Fruit fly (Drosophila melanogaster): Measurements from ENCODE around the gene CG15864.

The CG15864 gene

DNA sequence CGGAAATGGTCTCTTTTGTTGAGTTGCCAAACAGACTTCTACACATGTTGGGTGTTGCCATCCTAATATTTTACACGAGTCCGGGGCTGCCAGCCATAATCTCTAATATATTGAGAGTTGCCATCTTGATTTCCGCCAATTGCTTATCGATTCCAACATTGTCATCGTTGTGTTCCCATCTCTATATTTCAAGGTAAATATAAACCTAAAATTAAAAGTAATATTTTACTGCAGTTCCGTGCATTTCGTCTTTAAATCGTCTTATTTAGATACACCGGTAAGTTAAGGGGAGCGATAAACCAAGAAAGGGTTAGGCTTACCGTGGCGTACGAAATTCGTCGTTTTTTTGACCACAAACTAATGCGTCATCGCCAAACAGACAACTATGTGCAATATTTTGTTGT, 14.9 kb upstream of the CG15864 start, which contains the start of gene PolI (continued):
- TF ChIP-seq Xbp1 (GFP tag; optimal IDR thresholded peaks at IDR 0.05), result peak; percentile 11
- TF ChIP-seq Scr (GFP tag; IDR thresholded peaks at IDR 0.05; ENCODE audit: partially characterized antibody), result peak; percentile 49
- TF ChIP-seq Fer2 (tag; optimal IDR thresholded peaks at IDR 0.05), result no peak
- TF ChIP-seq Pdp1 (GFP tag; optimal IDR thresholded peaks at IDR 0.05), result peak in 1 of 2 experiments; percentile 14
- no peak for TF ChIP-seq CG11696 (GFP tag; IDR thresholded peaks at IDR 0.05)
- no peak for TF ChIP-seq CG9215 (GFP tag; IDR thresholded peaks at IDR 0.05)
- TF ChIP-seq slp2 (GFP tag; optimal IDR thresholded peaks at IDR 0.05), result no peak
- no peak for TF ChIP-seq ro (GFP tag; IDR thresholded peaks at IDR 0.05)
- TF ChIP-seq CG9797 (GFP tag; optimal IDR thresholded peaks at IDR 0.05), result peak; percentile 57
- TF ChIP-seq CG11398 (GFP tag; optimal IDR thresholded peaks at IDR 0.05), result no peak
- no peak for TF ChIP-seq HmgD (GFP tag; optimal IDR thresholded peaks at IDR 0.05)
- peak; percentile 70 for TF ChIP-seq CTCF (GFP tag; optimal IDR thresholded peaks at IDR 0.05)
- TF ChIP-seq CG7928 (GFP tag; optimal IDR thresholded peaks at IDR 0.05), result no peak
- TF ChIP-seq inv (GFP tag; IDR thresholded peaks at IDR 0.05; ENCODE audit: partially characterized antibody), result peak; percentile 20; the same call in 1 of the 2 replicates
- no peak for TF ChIP-seq Deaf1 (tag; optimal IDR thresholded peaks at IDR 0.05)
- TF ChIP-seq Dll (GFP tag; IDR thresholded peaks at IDR 0.05; ENCODE audit: partially characterized antibody), result peak; percentile 58; the same call in 2 of the 4 replicates
- TF ChIP-seq CG7987 (GFP tag; optimal IDR thresholded peaks at IDR 0.05), result peak; percentile 42
- no peak for TF ChIP-seq Dip3 (GFP tag; optimal IDR thresholded peaks at IDR 0.05)
- peak; percentile 65 for TF ChIP-seq CG10267 (tag; optimal IDR thresholded peaks at IDR 0.05)
- TF ChIP-seq CG34376 (GFP tag; optimal IDR thresholded peaks at IDR 0.05), result peak; percentile 8
- no peak for TF ChIP-seq sim (GFP tag; IDR thresholded peaks at IDR 0.05)
- TF ChIP-seq CG17385 (GFP tag; optimal IDR thresholded peaks at IDR 0.05), result no peak
- TF ChIP-seq odd (GFP tag; optimal IDR thresholded peaks at IDR 0.05), result no peak
- TF ChIP-seq CG10274 (GFP tag; optimal IDR thresholded peaks at IDR 0.05), result no peak
- 0 out of 2 replicates have a peak, but pooled peaks have one; percentile 30 for TF ChIP-seq hbn (GFP tag; IDR thresholded peaks at IDR 0.05; ENCODE audit: partially characterized antibody)
- TF ChIP-seq CG42726 (GFP tag; IDR thresholded peaks at IDR 0.05; ENCODE audit: partially characterized antibody), result 0 out of 2 replicates have a peak, but pooled peaks have one; percentile 38
- TF ChIP-seq B-H2 (GFP tag; optimal IDR thresholded peaks at IDR 0.05), result peak; percentile 70

DNA sequence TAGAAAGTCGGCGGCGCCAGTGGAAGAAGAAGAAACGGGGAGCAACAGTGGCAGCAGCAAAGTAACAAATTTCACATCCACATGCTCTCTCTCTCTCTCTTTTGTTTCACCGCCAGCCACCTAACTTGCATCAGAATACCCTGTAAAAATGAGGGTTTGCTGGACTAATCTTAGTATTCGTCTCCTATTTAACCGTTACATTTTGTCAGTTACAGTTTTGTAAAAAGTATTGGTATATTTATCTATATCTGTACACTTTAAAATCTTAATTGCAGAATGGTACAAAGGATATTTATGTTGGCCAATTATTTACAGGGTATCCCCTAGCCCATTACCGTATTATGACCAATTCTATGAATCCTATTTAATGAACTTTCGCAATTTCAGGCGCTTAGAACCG, 14.4 kb upstream of the CG15864 start:
- TF ChIP-seq schlank (tag; optimal IDR thresholded peaks at IDR 0.05) (no peak), pnt (GFP tag; optimal IDR thresholded peaks at IDR 0.05) (no peak), row (GFP tag; IDR thresholded peaks at IDR 0.05) (peak; percentile 69; the same call in 2 of the 3 replicates), org-1 (GFP tag; optimal IDR thresholded peaks at IDR 0.05) (peak; percentile 15), sens (GFP tag) (peak; percentile 87), CG17359 (tag; optimal IDR thresholded peaks at IDR 0.05) (peak; percentile 9), unpg (GFP tag; optimal IDR thresholded peaks at IDR 0.05) (peak; percentile 10), dpn (GFP tag; optimal IDR thresholded peaks at IDR 0.05) (peak in 1 of 2 experiments; percentile 16), CG10209 (GFP tag; optimal IDR thresholded peaks at IDR 0.05) (peak; percentile 19), D19A (tag; optimal IDR thresholded peaks at IDR 0.05) (peak; percentile 12), odd (GFP tag; optimal IDR thresholded peaks at IDR 0.05) (peak; percentile 12), Jarid2 (GFP tag; optimal IDR thresholded peaks at IDR 0.05) (no peak), Blimp-1 (GFP tag; optimal IDR thresholded peaks at IDR 0.05) (peak; percentile 25), CG17328 (GFP tag; IDR thresholded peaks at IDR 0.05) (0 out of 2 replicates have a peak, but pooled peaks have one; percentile 46), Chrac-16 (GFP tag; optimal IDR thresholded peaks at IDR 0.05) (peak; percentile 4), al (GFP tag; IDR thresholded peaks at IDR 0.05) (no peak), luna (GFP tag; optimal IDR thresholded peaks at IDR 0.05) (no peak), CG1603 (tag; optimal IDR thresholded peaks at IDR 0.05) (peak; percentile 59), MESR4 (GFP tag; optimal IDR thresholded peaks at IDR 0.05) (peak; percentile 35), Drgx (GFP tag; IDR thresholded peaks at IDR 0.05) (peak; percentile 67), Sox102F (GFP tag; optimal IDR thresholded peaks at IDR 0.05) (peak; percentile 64), az2 (GFP tag; optimal IDR thresholded peaks at IDR 0.05) (peak; percentile 40), CG10267 (tag; optimal IDR thresholded peaks at IDR 0.05) (peak; percentile 7), CG11504 (tag; optimal IDR thresholded peaks at IDR 0.05) (peak; percentile 38), Ssrp (tag; optimal IDR thresholded peaks at IDR 0.05) (peak; percentile 28), phol (tag; optimal IDR thresholded peaks at IDR 0.05) (peak; percentile 43)
